Worm (Caenorhabditis elegans) whole organism, young adult: ENCODE data around the gene lgc-29.

Experiments
- B0019.2 ChIP-seq: fragments of 200-800 bp; sonication (Bioruptor generic); conservative IDR thresholded peaks from 2 replicates; pipeline ENCODE4 v1.3.6; 2022; ENCODE audit warnings: missing genetic modification reagents, missing genetic modification characterization, missing compliant biosample characterization
- B0261.1 ChIP-seq: sonication (generic microtip); optimal IDR thresholded peaks from 2 replicates; lab custom pipeline; 2016; ENCODE audit warnings: mild to moderate bottlenecking, missing genetic modification characterization, moderate library complexity, missing compliant biosample characterization
- C17E4.6 ChIP-seq: fragments of 200-800 bp; sonication (Bioruptor generic); IDR thresholded peaks from 2 replicates; pipeline ENCODE4 v1.3.6; 2022; ENCODE audit warnings: missing genetic modification reagents, missing genetic modification characterization, missing compliant biosample characterization
- F10E7.11 ChIP-seq: sonication (generic microtip); optimal IDR thresholded peaks from 2 replicates; lab custom pipeline; 2017; ENCODE audit warnings: mild to moderate bottlenecking, missing genetic modification characterization, moderate library complexity, missing compliant biosample characterization
- F22D6.2 ChIP-seq: sonication (generic microtip); optimal IDR thresholded peaks from 2 replicates; lab custom pipeline; 2016; ENCODE audit warnings: mild to moderate bottlenecking, missing genetic modification characterization, missing compliant biosample characterization
- F37B4.10 ChIP-seq: fragments of 200-800 bp; sonication (Bioruptor generic); IDR thresholded peaks from 2 replicates; pipeline ENCODE4 v1.3.6; 2022; ENCODE audit warnings: missing genetic modification characterization, missing compliant biosample characterization
- F52B5.7 ChIP-seq: sonication (generic microtip); optimal IDR thresholded peaks from 2 replicates; lab custom pipeline; 2016; ENCODE audit warnings: mild to moderate bottlenecking, missing genetic modification characterization, missing compliant biosample characterization
- F55B11.4 ChIP-seq: sonication (generic microtip); optimal IDR thresholded peaks from 2 replicates; lab custom pipeline; 2016; ENCODE audit warnings: missing compliant biosample characterization, missing genetic modification characterization, borderline replicate concordance; ENCODE audit not compliant: insufficient read depth
- K11D2.4 ChIP-seq: fragments of 200-800 bp; sonication (Bioruptor generic); IDR thresholded peaks from 2 replicates; pipeline ENCODE4 v1.3.6; 2022; ENCODE audit warnings: missing genetic modification reagents, missing genetic modification characterization, missing compliant biosample characterization
- T07F8.4 ChIP-seq: sonication (generic microtip); optimal IDR thresholded peaks from 2 replicates; lab custom pipeline; 2016; ENCODE audit warnings: mild to moderate bottlenecking, missing genetic modification characterization, moderate library complexity, missing compliant biosample characterization
- Y56A3A.18 ChIP-seq: fragments of 200-800 bp; sonication (Bioruptor generic); IDR thresholded peaks from 2 replicates; pipeline ENCODE4 v1.3.6; 2022; ENCODE audit warnings: missing genetic modification reagents, missing genetic modification characterization, missing compliant biosample characterization
- ZK185.1 ChIP-seq: sonication (generic microtip); optimal IDR thresholded peaks from 2 replicates; lab custom pipeline; 2016; ENCODE audit warnings: mild to moderate bottlenecking, missing genetic modification characterization, missing compliant biosample characterization; ENCODE audit not compliant: poor library complexity, severe bottlenecking
- attf-3 ChIP-seq: fragments of 200-800 bp; sonication (Bioruptor generic); conservative IDR thresholded peaks from 2 replicates; pipeline ENCODE4 v1.3.6; 2022; ENCODE audit warnings: missing genetic modification reagents, missing genetic modification characterization, missing compliant biosample characterization
- bed-2 ChIP-seq: fragments of 200-800 bp; sonication (Bioruptor generic); IDR thresholded peaks from 2 replicates; pipeline ENCODE4 v1.3.6; 2022; ENCODE audit warnings: missing genetic modification reagents, missing genetic modification characterization, missing compliant biosample characterization
- cebp-1 ChIP-seq, 2 experiments: fragments of 200-800 bp in 1 of 2; sonication (Bioruptor generic) in 1 of 2; sonication (generic microtip) in 1 of 2; IDR thresholded peaks in 1 of 2; optimal IDR thresholded peaks in 1 of 2; 2 replicates each; pipeline versions ENCODE4 v1.3.6 to Lab custom; 2017 to 2022; ENCODE audit warnings: missing compliant biosample characterization in 2 of 2, missing genetic modification characterization in 2 of 2, mild to moderate bottlenecking in 1 of 2, missing genetic modification reagents in 1 of 2, moderate library complexity in 1 of 2
- ceh-100 ChIP-seq: fragments of 200-800 bp; sonication (Bioruptor generic); IDR thresholded peaks from 2 replicates; pipeline ENCODE4 v1.3.6; 2022; ENCODE audit warnings: missing genetic modification reagents, missing genetic modification characterization, missing compliant biosample characterization
- ceh-40 ChIP-seq: fragments of 200-800 bp; sonication (Bioruptor generic); IDR thresholded peaks from 2 replicates; pipeline ENCODE4 v1.3.6; 2022; ENCODE audit warnings: missing genetic modification characterization, missing compliant biosample characterization
- ceh-58 ChIP-seq: fragments of 200-800 bp; sonication (Bioruptor generic); IDR thresholded peaks from 2 replicates; pipeline ENCODE4 v1.3.6; 2022; ENCODE audit warnings: missing genetic modification characterization, missing compliant biosample characterization
- die-1 ChIP-seq: sonication (generic microtip); optimal IDR thresholded peaks from 2 replicates; lab custom pipeline; 2016; ENCODE audit warnings: missing genotype, mild to moderate bottlenecking, missing genetic modification characterization, missing compliant biosample characterization
- dpff-1 ChIP-seq: sonication (generic microtip); optimal IDR thresholded peaks from 2 replicates; lab custom pipeline; 2017; ENCODE audit warnings: mild to moderate bottlenecking, missing genetic modification characterization, missing compliant biosample characterization
- dpl-1 ChIP-seq: fragments of 150-350 bp; optimal IDR thresholded peaks from 2 replicates; lab custom pipeline; 2014; ENCODE audit warnings: missing biosample characterization, missing genetic modification reagents, missing genetic modification characterization
- egl-18 ChIP-seq: fragments of 200-800 bp; sonication (Bioruptor generic); IDR thresholded peaks from 2 replicates; pipeline ENCODE4 v1.3.6; 2022; ENCODE audit warnings: missing genetic modification reagents, missing genetic modification characterization, missing compliant biosample characterization
- ekl-4 ChIP-seq: fragments of 200-800 bp; sonication (Bioruptor generic); IDR thresholded peaks from 2 replicates; pipeline ENCODE4 v1.3.6; 2022; ENCODE audit warnings: missing genetic modification reagents, missing genetic modification characterization, missing compliant biosample characterization
- hmg-1.2 ChIP-seq: fragments of 200-800 bp; sonication (Bioruptor generic); IDR thresholded peaks from 2 replicates; pipeline ENCODE4 v1.3.6; 2022; ENCODE audit warnings: missing genetic modification reagents, missing genetic modification characterization, missing compliant biosample characterization
- hmg-20 ChIP-seq: fragments of 200-800 bp; sonication (Bioruptor generic); IDR thresholded peaks from 2 replicates; pipeline ENCODE4 v1.3.6; 2022; ENCODE audit warnings: missing genetic modification reagents, missing genetic modification characterization, missing compliant biosample characterization
- hsf-1 ChIP-seq: fragments of 200-800 bp; sonication (Bioruptor generic); IDR thresholded peaks from 2 replicates; pipeline ENCODE4 v1.3.6; 2022; ENCODE audit warnings: missing genetic modification reagents, missing genetic modification characterization, missing compliant biosample characterization
- let-607 ChIP-seq, 2 experiments: fragments of 200-800 bp in 1 of 2; sonication (Bioruptor generic) in 1 of 2; sonication (generic microtip) in 1 of 2; optimal IDR thresholded peaks; 2 replicates each; lab custom pipeline; 2016 to 2018; ENCODE audit warnings: mild to moderate bottlenecking in 2 of 2, missing compliant biosample characterization in 2 of 2, missing genetic modification characterization in 2 of 2, moderate library complexity in 2 of 2, missing genotype in 1 of 2
- lin-26 ChIP-seq: fragments of 200-800 bp; sonication (Bioruptor generic); IDR thresholded peaks from 2 replicates; pipeline ENCODE4 v1.3.6; 2022; ENCODE audit warnings: missing genetic modification reagents, missing genetic modification characterization, missing compliant biosample characterization
- lin-35 ChIP-seq, 3 experiments: fragments of 150-350 bp in 2 of 3; sonication (generic microtip) in 1 of 3; optimal IDR thresholded peaks; 2 replicates each; lab custom pipeline; 2014 to 2018; ENCODE audit warnings: missing biosample characterization in 3 of 3, missing genetic modification characterization in 3 of 3, missing genetic modification reagents in 3 of 3
- lsy-27 ChIP-seq: sonication (generic microtip); optimal IDR thresholded peaks from 2 replicates; lab custom pipeline; 2017; ENCODE audit warnings: missing genetic modification characterization, mild to moderate bottlenecking, missing compliant biosample characterization, antibody characterized with exemption, missing genotype, borderline replicate concordance; ENCODE audit not compliant: insufficient read depth
- madf-6 ChIP-seq: fragments of 200-800 bp; sonication (Bioruptor generic); IDR thresholded peaks from 2 replicates; pipeline ENCODE4 v1.3.6; 2022; ENCODE audit warnings: missing genetic modification reagents, missing genetic modification characterization, missing compliant biosample characterization
- mel-28 ChIP-seq: sonication (generic microtip); optimal IDR thresholded peaks from 2 replicates; lab custom pipeline; 2016; ENCODE audit warnings: borderline replicate concordance, mild to moderate bottlenecking, missing genetic modification characterization, missing compliant biosample characterization
- nfyb-1 ChIP-seq: fragments of 200-800 bp; sonication (Bioruptor generic); IDR thresholded peaks from 2 replicates; pipeline ENCODE4 v1.3.6; 2022; ENCODE audit warnings: missing genetic modification reagents, missing genetic modification characterization, missing compliant biosample characterization
- nhr-27 ChIP-seq: fragments of 200-800 bp; sonication (Bioruptor generic); optimal IDR thresholded peaks from 2 replicates; lab custom pipeline; 2018; ENCODE audit warnings: mild to moderate bottlenecking, missing genetic modification characterization, moderate library complexity, missing compliant biosample characterization
- pha-4 ChIP-seq: fragments of 150-350 bp; sonication (generic microtip); optimal IDR thresholded peaks from 2 replicates; lab custom pipeline; 2014; ENCODE audit warnings: missing biosample characterization, missing genetic modification reagents, missing genetic modification characterization
- rcor-1 ChIP-seq: fragments of 200-800 bp; sonication (Bioruptor generic); IDR thresholded peaks from 2 replicates; pipeline ENCODE4 v1.3.6; 2022; ENCODE audit warnings: missing genetic modification reagents, missing genetic modification characterization, missing compliant biosample characterization
- somi-1 ChIP-seq: fragments of 200-800 bp; sonication (Bioruptor generic); optimal IDR thresholded peaks from 2 replicates; lab custom pipeline; 2018; ENCODE audit warnings: mild to moderate bottlenecking, missing genetic modification characterization, missing compliant biosample characterization
- sptf-2 ChIP-seq: fragments of 200-800 bp; sonication (Bioruptor generic); optimal IDR thresholded peaks from 2 replicates; lab custom pipeline; 2018; ENCODE audit warnings: mild to moderate bottlenecking, missing genetic modification characterization, missing compliant biosample characterization
- tbp1 ChIP-seq: fragments of 200-800 bp; sonication (Bioruptor generic); optimal IDR thresholded peaks from 2 replicates; lab custom pipeline; 2018; ENCODE audit warnings: mild to moderate bottlenecking, missing genetic modification characterization, missing compliant biosample characterization
- tlf-1 ChIP-seq: fragments of 200-800 bp; sonication (Bioruptor generic); optimal IDR thresholded peaks from 2 replicates; lab custom pipeline; 2018; ENCODE audit warnings: mild to moderate bottlenecking, missing genetic modification characterization, missing compliant biosample characterization
- unc-130 ChIP-seq: sonication (generic microtip); optimal IDR thresholded peaks from 2 replicates; lab custom pipeline; 2016; ENCODE audit warnings: missing genetic modification reagents, missing genetic modification characterization, missing compliant biosample characterization
- ztf-25 ChIP-seq: fragments of 200-800 bp; sonication (Bioruptor generic); IDR thresholded peaks from 2 replicates; pipeline ENCODE4 v1.3.6; 2022; ENCODE audit warnings: missing genetic modification reagents, missing genetic modification characterization, missing compliant biosample characterization
- ztf-28 ChIP-seq: fragments of 200-800 bp; sonication (Bioruptor generic); IDR thresholded peaks from 2 replicates; pipeline ENCODE4 v1.3.6; 2022; ENCODE audit warnings: missing genetic modification reagents, missing genetic modification characterization, missing compliant biosample characterization
- ztf-3 ChIP-seq: fragments of 200-800 bp; sonication (Bioruptor generic); optimal IDR thresholded peaks from 2 replicates; lab custom pipeline; 2018; ENCODE audit warnings: mild to moderate bottlenecking, missing genetic modification characterization, missing compliant biosample characterization
- ztf-6 ChIP-seq: fragments of 200-800 bp; sonication (Bioruptor generic); IDR thresholded peaks from 2 replicates; pipeline ENCODE4 v1.3.6; 2022; ENCODE audit warnings: missing genetic modification reagents, missing genetic modification characterization, missing compliant biosample characterization

Gene lgc-29

DNA sequence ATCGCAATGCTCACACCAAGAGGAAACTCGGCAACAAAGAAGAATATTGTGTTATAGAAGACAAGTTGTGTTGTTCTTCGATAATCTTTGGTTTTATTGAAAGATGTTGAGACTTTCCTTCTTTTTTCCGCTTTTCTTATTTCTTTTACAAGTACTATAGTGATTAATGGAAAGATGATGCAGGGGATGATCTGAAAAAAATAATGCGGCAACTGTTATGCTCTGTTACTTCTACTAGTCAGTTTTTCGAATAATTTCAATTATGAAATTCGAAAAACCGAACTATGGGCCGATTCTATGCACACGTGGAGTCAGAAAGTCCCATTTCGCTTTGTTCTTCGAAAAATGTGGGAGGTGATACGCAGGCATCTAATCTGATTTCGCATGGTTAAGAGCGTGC lies 32.1 kb upstream of the lgc-29 start:
- TF ChIP-seq egl-18 (GFP tag; lab: Robert Waterston, UW) (no peak), ztf-6 (GFP tag; lab: Robert Waterston, UW) (no peak), Y56A3A.18 (GFP tag; lab: Robert Waterston, UW) (no peak), ztf-3 (GFP tag; lab: Kevin White, UChicago) (no peak), unc-130 (GFP tag; lab: Kevin White, UChicago) (no peak), tlf-1 (GFP tag; lab: Kevin White, UChicago) (no peak), let-607 (tag; optimal IDR thresholded peaks at IDR 0.05; lab: Kevin White, UChicago) (no peak), ceh-100 (GFP tag; lab: Robert Waterston, UW) (no peak), ztf-25 (no peak)

DNA sequence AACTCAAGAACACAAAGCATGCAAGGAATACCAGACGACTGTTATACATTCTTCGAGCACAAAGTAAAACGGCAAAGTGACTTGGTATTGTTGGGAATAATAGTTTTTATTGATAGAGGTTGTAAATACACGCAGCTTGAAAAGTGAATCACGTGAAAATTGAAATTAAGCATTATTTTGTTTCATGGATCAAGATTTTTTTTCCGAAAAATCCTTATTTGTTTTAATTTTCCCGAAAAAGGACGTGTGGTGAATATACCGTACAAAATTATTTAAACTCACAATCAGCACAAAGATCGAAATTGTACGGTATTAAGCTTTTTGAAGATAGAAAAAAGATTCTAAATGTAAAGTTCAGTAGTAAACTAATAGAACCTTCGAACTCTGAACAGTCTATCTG lies 28.9 kb upstream of the lgc-29 start, which contains the start of gene clc-18:
Gene clc-18 (minus strand): TSS at position 101 of the 400 bp plus-strand sequence.
- TF ChIP-seq F55B11.4, result no peak
- TF ChIP-seq hsf-1, result no peak
- no peak for TF ChIP-seq sptf-2 (GFP tag; lab: Kevin White, UChicago)
- no peak for TF ChIP-seq nhr-27 (tag; lab: Kevin White, UChicago)
- no peak for TF ChIP-seq rcor-1 (GFP tag; lab: Robert Waterston, UW)
- TF ChIP-seq K11D2.4 (GFP tag; lab: Robert Waterston, UW), result no peak
- TF ChIP-seq T07F8.4 (tag; lab: Kevin White, UChicago), result no peak
- no peak for TF ChIP-seq F22D6.2 (tag; lab: Kevin White, UChicago)
- TF ChIP-seq somi-1 (GFP tag; lab: Kevin White, UChicago), result no peak
- TF ChIP-seq B0019.2 (GFP tag; lab: Robert Waterston, UW), result no peak
- TF ChIP-seq mel-28 (tag; lab: Kevin White, UChicago), result no peak

DNA sequence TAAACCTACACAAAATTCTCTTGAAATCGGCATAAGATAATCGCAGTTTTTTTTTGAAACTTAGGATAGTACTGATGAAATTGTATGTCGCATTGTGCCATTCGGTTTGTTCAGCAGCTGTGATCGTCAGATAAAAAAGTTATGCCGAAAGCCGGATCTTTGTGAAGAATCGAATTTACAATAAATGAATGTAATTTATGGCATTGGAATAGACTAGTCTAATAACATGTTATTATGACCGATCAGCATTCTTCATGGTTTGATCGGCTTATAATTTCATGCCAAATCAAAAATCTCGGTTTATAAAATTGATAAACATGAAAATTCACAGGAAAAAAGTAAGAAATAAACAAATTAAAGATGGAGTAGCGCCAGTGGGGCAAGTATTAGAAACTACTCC lies 26.3 kb upstream of the lgc-29 start, which contains the start of gene srw-134:
Gene srw-134 (minus strand): TSS at position 101 of the 400 bp plus-strand sequence.
- TF ChIP-seq dpff-1 (no peak), ceh-58 (GFP tag; lab: Robert Waterston, UW) (no peak), F37B4.10 (no peak), die-1 (tag; lab: Kevin White, UChicago) (no peak), tbp1 (GFP tag; lab: Kevin White, UChicago) (no peak), attf-3 (no peak), madf-6 (GFP tag; lab: Robert Waterston, UW) (no peak), ZK185.1 (tag; lab: Kevin White, UChicago) (no peak), dpl-1 (GFP tag; lab: Kevin White, UChicago) (no peak), F52B5.7 (no peak), F10E7.11 (tag; lab: Kevin White, UChicago) (no peak), ekl-4 (GFP tag; lab: Robert Waterston, UW) (no peak), C17E4.6 (GFP tag; lab: Robert Waterston, UW) (no peak)

DNA sequence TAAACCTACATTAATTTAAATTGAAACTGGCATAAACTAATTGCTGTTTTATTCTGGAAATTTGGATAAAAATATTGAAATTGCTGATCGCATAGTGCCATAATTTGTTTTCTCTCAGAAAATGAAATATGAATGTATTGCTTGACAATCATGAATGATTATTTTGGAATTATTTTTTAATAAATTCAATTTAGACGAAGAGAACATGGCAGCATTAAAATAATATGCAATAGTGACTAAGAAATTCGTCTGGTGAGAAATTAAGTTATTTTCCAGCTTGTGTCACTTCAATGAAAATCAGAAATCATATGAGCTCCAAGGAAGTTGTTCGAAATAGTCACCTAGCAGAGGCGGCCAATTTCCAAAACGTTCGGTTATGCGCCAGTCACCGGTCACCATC lies 24.2 kb upstream of the lgc-29 start, which contains the start of gene srw-133:
Gene srw-133 (minus strand): TSS at position 101 of the 400 bp plus-strand sequence.
- no peak for TF ChIP-seq tbp1 (GFP tag; lab: Kevin White, UChicago)
- no peak for TF ChIP-seq pha-4 (tag; lab: Kevin White, UChicago)
- no peak for TF ChIP-seq ztf-28 (GFP tag; lab: Robert Waterston, UW)
- TF ChIP-seq bed-2, result no peak
- TF ChIP-seq lin-26 (GFP tag; lab: Robert Waterston, UW), result no peak
- no peak for TF ChIP-seq cebp-1 (GFP tag; IDR thresholded peaks at IDR 0.05; lab: Robert Waterston, UW)
- no peak for TF ChIP-seq cebp-1 (tag; optimal IDR thresholded peaks at IDR 0.05; lab: Kevin White, UChicago)
- TF ChIP-seq ceh-40 (GFP tag; lab: Robert Waterston, UW), result no peak
- TF ChIP-seq lin-35 (GFP tag; optimal IDR thresholded peaks at IDR 0.05; lab: Kevin White, UChicago), result no peak
- no peak for TF ChIP-seq let-607 (tag; optimal IDR thresholded peaks at IDR 0.05; lab: Kevin White, UChicago)
- no peak for TF ChIP-seq hsf-1
- no peak for TF ChIP-seq hmg-1.2
- TF ChIP-seq nfyb-1 (GFP tag; lab: Robert Waterston, UW), result no peak
- no peak for TF ChIP-seq lsy-27 (tag; lab: Kevin White, UChicago)
- no peak for TF ChIP-seq B0261.1 (tag; lab: Kevin White, UChicago)
- TF ChIP-seq hmg-20 (GFP tag; lab: Robert Waterston, UW), result no peak
